Worm (Caenorhabditis elegans) whole organism, L4 larva: ENCODE data around the gene cnt-2.

Source experiments
- T20F7.1 ChIP-seq: fragments of 200-800 bp; sonication (Bioruptor generic); optimal IDR thresholded peaks from 2 replicates; lab custom pipeline; 2018; ENCODE audit warnings: mild to moderate bottlenecking, missing genetic modification characterization, missing compliant biosample characterization
- Y48G9A.11 ChIP-seq: fragments of 200-800 bp; sonication (Bioruptor generic); IDR thresholded peaks from 2 replicates; pipeline ENCODE4 v1.3.6; 2022; ENCODE audit warnings: missing genetic modification reagents, missing genetic modification characterization, missing compliant biosample characterization
- ZK546.5 ChIP-seq, 2 experiments: sonication (generic microtip); optimal IDR thresholded peaks; 2 replicates each; lab custom pipeline; 2017; ENCODE audit warnings: missing biosample characterization in 2 of 2, missing genetic modification characterization in 2 of 2
- ceh-82 ChIP-seq: sonication (generic microtip); optimal IDR thresholded peaks from 2 replicates; lab custom pipeline; 2017; ENCODE audit warnings: missing biosample characterization, missing genetic modification characterization
- dmd-9 ChIP-seq: fragments of 200-800 bp; sonication (Bioruptor generic); IDR thresholded peaks from 2 replicates; pipeline ENCODE4 v1.3.6; 2022; ENCODE audit warnings: missing genetic modification reagents, missing genetic modification characterization, missing compliant biosample characterization
- fos-1 ChIP-seq: fragments of 150-350 bp; optimal IDR thresholded peaks from 2 replicates; lab custom pipeline; 2014; ENCODE audit warnings: missing biosample characterization, missing genetic modification characterization
- hlh-11 ChIP-seq: fragments of 200-800 bp; sonication (Bioruptor generic); optimal IDR thresholded peaks from 2 replicates; lab custom pipeline; 2018; ENCODE audit warnings: mild to moderate bottlenecking, missing genetic modification characterization, missing compliant biosample characterization
- lsy-2 ChIP-seq, 2 experiments: fragments of 150-350 bp in 1 of 2; sonication (generic microtip) in 1 of 2; optimal IDR thresholded peaks; 2 replicates each; lab custom pipeline; 2014 to 2017; ENCODE audit warnings: missing biosample characterization in 2 of 2, missing genetic modification characterization in 2 of 2
- mes-2 ChIP-seq: sonication (generic microtip); optimal IDR thresholded peaks from 2 replicates; lab custom pipeline; 2016; ENCODE audit warnings: missing genotype, mild to moderate bottlenecking, missing genetic modification characterization, missing compliant biosample characterization; ENCODE audit not compliant: poor library complexity, severe bottlenecking
- sdz-12 ChIP-seq: fragments of 200-800 bp; sonication (Bioruptor generic); optimal IDR thresholded peaks from 2 replicates; lab custom pipeline; 2018; ENCODE audit warnings: mild to moderate bottlenecking, missing genetic modification characterization, missing compliant biosample characterization

The cnt-2 gene

DNA sequence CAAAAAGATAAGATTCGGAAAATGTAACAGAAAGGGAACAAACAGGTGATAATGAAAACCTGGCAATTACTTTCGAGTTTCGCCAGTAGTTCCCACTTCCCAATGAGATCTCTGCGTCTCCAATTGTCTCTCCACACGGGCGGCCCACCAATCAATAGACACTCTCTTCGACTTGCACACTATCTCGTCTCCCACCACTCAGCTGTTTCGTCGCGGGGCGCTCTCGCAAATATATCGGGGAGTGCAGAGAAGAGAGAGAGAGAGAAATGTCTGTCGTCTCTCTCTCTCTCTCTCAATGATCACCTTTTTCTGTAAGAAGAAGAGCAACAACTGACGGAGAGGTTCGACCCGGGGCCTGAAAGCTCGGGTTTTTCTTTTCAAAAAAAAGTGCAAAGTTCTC lies 65.4 kb downstream of the cnt-2 start (continued):
- peak; percentile 51 to 81 for TF ChIP-seq lsy-2 (tag; optimal IDR thresholded peaks at IDR 0.05; lab: Kevin White, UChicago)
- TF ChIP-seq Y48G9A.11: no peak
- TF ChIP-seq sdz-12 (GFP tag; lab: Kevin White, UChicago): no peak

DNA sequence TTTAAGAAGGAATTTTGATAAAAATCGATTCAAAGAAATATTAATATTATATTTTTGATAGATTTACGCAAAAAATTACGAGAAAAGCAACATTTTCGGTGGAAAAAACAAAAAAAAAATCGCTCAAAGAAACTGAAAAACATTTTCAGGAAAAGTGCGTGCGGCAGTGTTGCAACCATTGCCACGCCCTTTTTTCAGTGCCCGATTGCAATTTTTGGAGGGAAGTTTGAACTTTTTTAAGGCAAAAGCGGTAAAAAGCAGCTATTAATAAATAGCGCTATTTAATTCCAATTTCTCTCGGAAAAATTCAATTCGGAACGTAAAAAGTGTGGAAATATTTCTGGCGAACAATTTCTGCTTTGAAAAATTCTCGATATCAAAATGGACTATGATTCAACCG lies 66.2 kb downstream of the cnt-2 start:
- no peak for TF ChIP-seq ceh-82 (tag; lab: Kevin White, UChicago)
- TF ChIP-seq fos-1 (tag; lab: Kevin White, UChicago): no peak
- TF ChIP-seq ZK546.5 (tag; optimal IDR thresholded peaks at IDR 0.05; lab: Kevin White, UChicago): no peak
- no peak for TF ChIP-seq hlh-11 (tag; lab: Kevin White, UChicago)
- peak; percentile 48 for TF ChIP-seq mes-2 (tag; lab: Kevin White, UChicago)
- TF ChIP-seq dmd-9: no peak
- no peak for TF ChIP-seq T20F7.1
